Worm (Caenorhabditis elegans) whole organism, midembryonic: Measurements from ENCODE around the gene ttr-9.

Experiments
- flt-1 ChIP-seq: fragments of 200-800 bp; sonication (Bioruptor generic); IDR thresholded peaks from 2 replicates; pipeline ENCODE4 v1.3.6; 2022; ENCODE audit warnings: missing genetic modification characterization, missing compliant biosample characterization
- klf-2 ChIP-seq: fragments of 200-800 bp; sonication (Bioruptor generic); conservative IDR thresholded peaks from 2 replicates; pipeline ENCODE4 v1.3.6; 2022; ENCODE audit warnings: missing genetic modification reagents, missing genetic modification characterization, missing compliant biosample characterization
- med-1 ChIP-seq: sonication (generic microtip); optimal IDR thresholded peaks from 2 replicates; lab custom pipeline; 2017; ENCODE audit warnings: missing genetic modification characterization, mild to moderate bottlenecking, missing compliant biosample characterization, antibody characterized with exemption, missing genetic modification reagents; ENCODE audit not compliant: insufficient read depth
- ref-1 ChIP-seq: fragments of 200-800 bp; sonication (Bioruptor generic); conservative IDR thresholded peaks from 2 replicates; pipeline ENCODE4 v1.3.6; 2022; ENCODE audit warnings: missing genetic modification reagents, missing genetic modification characterization, missing compliant biosample characterization
- tab-1 ChIP-seq: fragments of 200-800 bp; sonication (Bioruptor generic); IDR thresholded peaks from 2 replicates; pipeline ENCODE4 v1.3.6; 2022; ENCODE audit warnings: missing genetic modification characterization, missing compliant biosample characterization

DNA sequence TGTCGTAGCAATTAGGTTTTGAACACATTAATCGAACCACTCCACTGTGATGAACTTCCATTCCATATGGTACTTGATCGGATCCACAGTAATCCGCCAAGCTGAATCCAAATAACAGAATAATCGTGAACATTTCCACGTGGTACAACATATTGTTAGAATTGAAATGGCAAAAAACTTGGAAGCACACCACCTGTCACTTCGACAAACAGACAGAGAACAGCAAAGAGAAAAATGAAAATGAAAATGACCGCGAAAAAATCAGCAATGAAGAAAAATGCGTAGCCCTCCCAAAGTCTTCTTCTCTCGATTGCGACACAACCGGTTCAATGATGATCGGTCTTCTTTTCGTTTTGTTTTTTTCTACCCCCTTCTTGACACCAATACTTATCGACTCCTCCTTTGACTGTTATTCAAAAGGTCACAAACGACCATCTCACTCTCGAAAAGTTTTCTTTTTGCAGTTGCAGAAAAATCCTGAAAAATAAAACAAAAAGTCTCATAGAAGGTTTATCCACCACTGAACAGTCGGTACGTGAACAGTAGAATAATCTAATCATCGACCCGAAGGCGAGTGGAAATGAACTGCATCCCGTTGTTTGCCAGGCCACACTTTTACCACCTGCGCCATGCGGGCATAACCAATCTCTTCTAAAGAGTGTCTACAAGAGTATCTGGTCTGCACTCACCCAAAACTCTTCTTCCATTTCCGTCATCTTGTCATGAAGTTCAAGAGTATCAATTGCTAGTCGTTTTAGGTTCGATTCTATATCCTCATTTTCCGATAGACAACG, 28.8 kb downstream of the ttr-9 start, which contains the start of gene wrt-3:
- TF ChIP-seq tab-1, result peak; percentile 98
- peak; percentile 95 for TF ChIP-seq ref-1 (GFP tag; lab: Robert Waterston, UW)
- TF ChIP-seq flt-1, result peak; percentile 99
- TF ChIP-seq med-1 (GFP tag; lab: Kevin White, UChicago), result peak; percentile 89
- TF ChIP-seq klf-2, result no peak; the same call in 1 of the 2 replicates
